Fruit fly (Drosophila melanogaster) whole organism, pupa: ENCODE data around the gene Vps37B.

Experiments used
- CG10348 ChIP-seq: fragments of 200-800 bp; sonication (Bioruptor generic); IDR thresholded peaks from 2 replicates; pipeline ENCODE4 v1.3.6; 2022; ENCODE audit warnings: missing biosample characterization, missing genetic modification characterization
- CG12605 ChIP-seq: fragments of 200-800 bp; sonication (Bioruptor generic); IDR thresholded peaks from 2 replicates; pipeline ENCODE4 v1.3.6; 2022; ENCODE audit warnings: missing biosample characterization, missing genetic modification characterization
- CG13204 ChIP-seq: fragments of 200-800 bp; sonication (Bioruptor generic); optimal IDR thresholded peaks from 2 replicates; lab custom pipeline; 2018; ENCODE audit warnings: missing biosample characterization, mild to moderate bottlenecking, missing genetic modification characterization, moderate library complexity
- CG14655 ChIP-seq: fragments of 200-800 bp; sonication (Bioruptor generic); optimal IDR thresholded peaks from 3 replicates; lab custom pipeline; 2017; ENCODE audit warnings: mild to moderate bottlenecking, missing biosample characterization, missing genetic modification reagents, missing genetic modification characterization
- CG15710 ChIP-seq: fragments of 200-800 bp; sonication (Bioruptor generic); optimal IDR thresholded peaks from 2 replicates; lab custom pipeline; 2018; ENCODE audit warnings: missing biosample characterization, mild to moderate bottlenecking, missing genetic modification characterization, moderate library complexity
- CG17806 ChIP-seq: fragments of 200-800 bp; sonication (Bioruptor generic); optimal IDR thresholded peaks from 2 replicates; lab custom pipeline; 2018; ENCODE audit warnings: missing biosample characterization, mild to moderate bottlenecking, missing genetic modification characterization, moderate library complexity
- CG32121 ChIP-seq: fragments of 200-800 bp; sonication (Bioruptor generic); IDR thresholded peaks from 2 replicates; pipeline ENCODE4 v1.3.6; 2022; ENCODE audit warnings: missing biosample characterization, missing genetic modification characterization
- CG34367 ChIP-seq: fragments of 200-800 bp; sonication (Bioruptor generic); optimal IDR thresholded peaks from 2 replicates; lab custom pipeline; 2018; ENCODE audit warnings: missing biosample characterization, mild to moderate bottlenecking, missing genetic modification characterization
- CG4496 ChIP-seq: fragments of 200-800 bp; sonication (Bioruptor generic); IDR thresholded peaks from 3 replicates; pipeline ENCODE4 v1.3.6; 2022; ENCODE audit warnings: missing biosample characterization, missing genetic modification characterization
- CG8159 ChIP-seq: fragments of 200-800 bp; sonication (Bioruptor generic); optimal IDR thresholded peaks from 3 replicates; lab custom pipeline; 2018; ENCODE audit warnings: missing biosample characterization, mild to moderate bottlenecking, missing genetic modification characterization, moderate library complexity
- CG8301 ChIP-seq: fragments of 200-800 bp; sonication (Bioruptor generic); optimal IDR thresholded peaks from 2 replicates; lab custom pipeline; 2018; ENCODE audit warnings: missing biosample characterization, mild to moderate bottlenecking, missing genetic modification characterization
- CG9948 ChIP-seq: fragments of 200-800 bp; sonication (Bioruptor generic); optimal IDR thresholded peaks from 2 replicates; lab custom pipeline; 2018; ENCODE audit warnings: missing biosample characterization, mild to moderate bottlenecking, missing genetic modification characterization, moderate library complexity
- D1 ChIP-seq: fragments of 200-800 bp; sonication (Bioruptor generic); optimal IDR thresholded peaks from 2 replicates; lab custom pipeline; 2018; ENCODE audit warnings: missing biosample characterization, mild to moderate bottlenecking, missing genetic modification characterization, moderate library complexity
- EcR ChIP-seq: fragments of 200-800 bp; sonication (Bioruptor generic); optimal IDR thresholded peaks from 3 replicates; lab custom pipeline; 2019; ENCODE audit warnings: missing biosample characterization, missing genetic modification characterization, mild to moderate bottlenecking, moderate library complexity, missing genetic modification reagents
- Ets98B ChIP-seq: fragments of 200-800 bp; sonication (Bioruptor generic); IDR thresholded peaks from 2 replicates; pipeline ENCODE4 v1.3.6; 2022; ENCODE audit warnings: missing biosample characterization, missing genetic modification characterization
- Pif1A ChIP-seq: fragments of 200-800 bp; sonication (Bioruptor generic); optimal IDR thresholded peaks from 3 replicates; lab custom pipeline; 2016; ENCODE audit warnings: missing biosample characterization, missing genetic modification characterization
- Pif1B ChIP-seq: fragments of 200-800 bp; sonication (Bioruptor generic); optimal IDR thresholded peaks from 3 replicates; lab custom pipeline; 2016; ENCODE audit warnings: missing biosample characterization, missing genetic modification characterization
- Snoo ChIP-seq: fragments of 200-800 bp; sonication (Bioruptor generic); optimal IDR thresholded peaks from 3 replicates; lab custom pipeline; 2017; ENCODE audit warnings: missing biosample characterization, mild to moderate bottlenecking, missing genetic modification characterization, inconsistent platforms
- fd96Ca ChIP-seq: fragments of 200-800 bp; sonication (Bioruptor generic); IDR thresholded peaks from 3 replicates; pipeline ENCODE4 v1.3.6; 2022; ENCODE audit warnings: missing biosample characterization, missing genetic modification characterization
- gl ChIP-seq: fragments of 200-800 bp; sonication (Bioruptor generic); optimal IDR thresholded peaks from 2 replicates; lab custom pipeline; 2018; ENCODE audit warnings: missing biosample characterization, mild to moderate bottlenecking, missing genetic modification characterization
- rn ChIP-seq: fragments of 200-800 bp; sonication (Bioruptor generic); IDR thresholded peaks from 2 replicates; pipeline ENCODE4 v1.3.6; 2022; ENCODE audit warnings: missing biosample characterization, missing genetic modification characterization

The Vps37B gene

dm6 chr3R:5261996-5262535 is 36.1 kb downstream of the Vps37B start:
- TF ChIP-seq CG13204 (GFP tag; lab: Kevin White, UChicago) (no peak), Ets98B (GFP tag; lab: Robert Waterston, UW) (no peak), CG14655 (GFP tag; lab: Kevin White, UChicago) (no peak), CG12605 (no peak), CG8301 (tag; lab: Kevin White, UChicago) (no peak), fd96Ca (GFP tag; lab: Robert Waterston, UW) (no peak), CG34367 (tag; lab: Kevin White, UChicago) (no peak), EcR (GFP tag; lab: Kevin White, UChicago) (no peak), CG9948 (tag; lab: Kevin White, UChicago) (no peak), Pif1B (GFP tag; lab: Kevin White, UChicago) (no peak), CG8159 (tag; lab: Kevin White, UChicago) (no peak), rn (GFP tag; lab: Robert Waterston, UW) (no peak), CG4496 (GFP tag; lab: Robert Waterston, UW) (no peak), Snoo (no peak), CG32121 (GFP tag; lab: Robert Waterston, UW) (no peak), gl (tag; lab: Kevin White, UChicago) (no peak), CG15710 (no peak), CG10348 (GFP tag; lab: Robert Waterston, UW) (no peak), CG17806 (no peak)

dm6 chr3R:5262592-5262991 is 36.6 kb downstream of the Vps37B start, which contains the start of gene Tim17a2:
TSS of gene Tim17a2 (minus strand) at chr3R:5262692.
- TF ChIP-seq CG13204 (GFP tag; lab: Kevin White, UChicago) (no peak), CG14655 (GFP tag; lab: Kevin White, UChicago) (no peak), CG12605 (no peak), EcR (GFP tag; lab: Kevin White, UChicago) (no peak), Pif1A (no peak), Snoo (no peak), CG15710 (no peak)

- TF ChIP-seq EcR (GFP tag; lab: Kevin White, UChicago): peak; percentile 94
- no peak for TF ChIP-seq gl (tag; lab: Kevin White, UChicago)
- TF ChIP-seq Pif1A: peak; percentile 56
- TF ChIP-seq Ets98B (GFP tag; lab: Robert Waterston, UW): no peak
- peak; percentile 62 for TF ChIP-seq CG17806
- TF ChIP-seq CG13204 (GFP tag; lab: Kevin White, UChicago): peak; percentile 44
- peak; percentile 81 for TF ChIP-seq CG8159 (tag; lab: Kevin White, UChicago)
- TF ChIP-seq D1 (tag; lab: Kevin White, UChicago): peak; percentile 49
- no peak for TF ChIP-seq rn (GFP tag; lab: Robert Waterston, UW)
- no peak for TF ChIP-seq CG12605
- TF ChIP-seq Snoo: peak; percentile 36
- 0 out of 2 replicates have a peak, but pooled peaks have one; percentile 57 for TF ChIP-seq CG32121 (GFP tag; lab: Robert Waterston, UW)
- peak; percentile 65 for TF ChIP-seq CG14655 (GFP tag; lab: Kevin White, UChicago)
- peak; percentile 77 for TF ChIP-seq CG15710
- TF ChIP-seq CG34367 (tag; lab: Kevin White, UChicago): peak; percentile 37
- TF ChIP-seq CG10348 (GFP tag; lab: Robert Waterston, UW): no peak
- TF ChIP-seq fd96Ca (GFP tag; lab: Robert Waterston, UW): 0 out of 3 replicates have a peak, but pooled peaks have one; percentile 44
- TF ChIP-seq Pif1B (GFP tag; lab: Kevin White, UChicago): peak; percentile 61
- peak; percentile 77 for TF ChIP-seq CG9948 (tag; lab: Kevin White, UChicago)
- 0 out of 3 replicates have a peak, but pooled peaks have one; percentile 12 for TF ChIP-seq CG4496 (GFP tag; lab: Robert Waterston, UW)
- TF ChIP-seq CG8301 (tag; lab: Kevin White, UChicago): peak; percentile 28
Observed at dm6 chr3R:5263311-5264250, 37.6 kb downstream of the Vps37B start.

dm6 chr3R:5264251-5265098 is 38.5 kb downstream of the Vps37B start:
- TF ChIP-seq fd96Ca (GFP tag; lab: Robert Waterston, UW): no peak
- TF ChIP-seq CG32121 (GFP tag; lab: Robert Waterston, UW): no peak
- peak; percentile 52 for TF ChIP-seq Pif1B (GFP tag; lab: Kevin White, UChicago)
- TF ChIP-seq CG12605: peak; percentile 26; the same call in 1 of the 2 replicates
- peak; percentile 44 for TF ChIP-seq CG9948 (tag; lab: Kevin White, UChicago)
- peak; percentile 38 for TF ChIP-seq gl (tag; lab: Kevin White, UChicago)
- no peak for TF ChIP-seq CG13204 (GFP tag; lab: Kevin White, UChicago)
- TF ChIP-seq CG4496 (GFP tag; lab: Robert Waterston, UW): peak; percentile 44; the same call in 1 of the 3 replicates
- TF ChIP-seq Pif1A: peak; percentile 29
- no peak for TF ChIP-seq rn (GFP tag; lab: Robert Waterston, UW)
- TF ChIP-seq CG15710: peak; percentile 53
- TF ChIP-seq CG8159 (tag; lab: Kevin White, UChicago): peak; percentile 70
- no peak for TF ChIP-seq EcR (GFP tag; lab: Kevin White, UChicago)
- no peak; the same call in 1 of the 2 replicates for TF ChIP-seq Ets98B (GFP tag; lab: Robert Waterston, UW)
- no peak for TF ChIP-seq CG10348 (GFP tag; lab: Robert Waterston, UW)
- peak; percentile 50 for TF ChIP-seq CG34367 (tag; lab: Kevin White, UChicago)
- TF ChIP-seq CG8301 (tag; lab: Kevin White, UChicago): peak; percentile 53
- TF ChIP-seq CG17806: peak; percentile 33
- TF ChIP-seq D1 (tag; lab: Kevin White, UChicago): no peak
- TF ChIP-seq CG14655 (GFP tag; lab: Kevin White, UChicago): peak; percentile 64
- peak; percentile 54 for TF ChIP-seq Snoo
